Fruit fly (Drosophila melanogaster): Measurements from ENCODE around the gene CG15544.

Gene CG15544

dm6 chr3R:30812401-30813207, 15.0 kb upstream of the CG15544 start (continued):
- TF ChIP-seq tx (GFP tag; optimal IDR thresholded peaks at IDR 0.05) = no peak
- no peak for TF ChIP-seq pho (GFP tag; optimal IDR thresholded peaks at IDR 0.05)
- TF ChIP-seq CG30020 (tag; optimal IDR thresholded peaks at IDR 0.05) = no peak
- TF ChIP-seq gro (GFP tag; optimal IDR thresholded peaks at IDR 0.05) = no peak
- TF ChIP-seq wek (GFP tag; optimal IDR thresholded peaks at IDR 0.05) = no peak
- TF ChIP-seq so (GFP tag; IDR thresholded peaks at IDR 0.05) = peak; percentile 34; the same call in 1 of the 3 replicates
- TF ChIP-seq CG12219 (GFP tag; optimal IDR thresholded peaks at IDR 0.05) = no peak
- peak; percentile 3 for TF ChIP-seq Chrac-16 (GFP tag; optimal IDR thresholded peaks at IDR 0.05)
- TF ChIP-seq schlank (tag; optimal IDR thresholded peaks at IDR 0.05) = no peak
- no peak for TF ChIP-seq NK7.1 (GFP tag; optimal IDR thresholded peaks at IDR 0.05)
- peak; percentile 13 for TF ChIP-seq Sox100B (GFP tag; optimal IDR thresholded peaks at IDR 0.05)
- peak; percentile 52 for TF ChIP-seq phol (tag; optimal IDR thresholded peaks at IDR 0.05)
- peak in 1 of 2 experiments; percentile 82 for TF ChIP-seq eve (GFP tag; optimal IDR thresholded peaks at IDR 0.05)
- no peak for TF ChIP-seq CG7963 (GFP tag; IDR thresholded peaks at IDR 0.05; ENCODE audit: partially characterized antibody)
- 0 out of 3 replicates have a peak, but pooled peaks have one; percentile 6 for TF ChIP-seq CG6791 (GFP tag; IDR thresholded peaks at IDR 0.05; ENCODE audit: partially characterized antibody)
- TF ChIP-seq gem (tag; optimal IDR thresholded peaks at IDR 0.05) = peak; percentile 75
- TF ChIP-seq CG18764 (GFP tag; optimal IDR thresholded peaks at IDR 0.05) = no peak
- TF ChIP-seq danr (GFP tag; IDR thresholded peaks at IDR 0.05) = no peak

dm6 chr3R:30813903-30814339, 13.7 kb upstream of the CG15544 start:
- TF ChIP-seq caup (GFP tag; optimal IDR thresholded peaks at IDR 0.05; ENCODE audit: severe bottlenecking) = peak; percentile 76
- no peak for TF ChIP-seq Elba2 (GFP tag; optimal IDR thresholded peaks at IDR 0.05)
- peak; percentile 91 for TF ChIP-seq lmd (GFP tag; IDR thresholded peaks at IDR 0.05)
- TF ChIP-seq CG32772 (GFP tag; IDR thresholded peaks at IDR 0.05) = peak; percentile 87
- TF ChIP-seq CG3995 (GFP tag; optimal IDR thresholded peaks at IDR 0.05) = peak; percentile 21
- TF ChIP-seq Hmr (GFP tag; optimal IDR thresholded peaks at IDR 0.05) = peak; percentile 73
- TF ChIP-seq TFAM (GFP tag; optimal IDR thresholded peaks at IDR 0.05) = peak; percentile 59
- 0 out of 3 replicates have a peak, but pooled peaks have one; percentile 78 for TF ChIP-seq CG3726 (GFP tag; IDR thresholded peaks at IDR 0.05)
- TF ChIP-seq CG17568 (GFP tag; optimal IDR thresholded peaks at IDR 0.05) = peak; percentile 74
- peak; percentile 68 for TF ChIP-seq ssp (GFP tag; IDR thresholded peaks at IDR 0.05)
- TF ChIP-seq Camta (GFP tag; optimal IDR thresholded peaks at IDR 0.05) = peak; percentile 88
- peak; percentile 85 for TF ChIP-seq Six4 (GFP tag; optimal IDR thresholded peaks at IDR 0.05)
- TF ChIP-seq CG11093 (GFP tag; IDR thresholded peaks at IDR 0.05) = peak; percentile 78
- TF ChIP-seq CG10267 (tag; optimal IDR thresholded peaks at IDR 0.05) = peak; percentile 85
- no peak for TF ChIP-seq Dll (GFP tag; IDR thresholded peaks at IDR 0.05; ENCODE audit: partially characterized antibody)
- TF ChIP-seq HLH3B (GFP tag; IDR thresholded peaks at IDR 0.05) = peak; percentile 91
- TF ChIP-seq CG8089 (GFP tag; optimal IDR thresholded peaks at IDR 0.05) = peak; percentile 60
- TF ChIP-seq nmo (GFP tag; optimal IDR thresholded peaks at IDR 0.05) = peak; percentile 91
- no peak for TF ChIP-seq CG17912 (GFP tag; optimal IDR thresholded peaks at IDR 0.05)
- peak; percentile 73 for TF ChIP-seq CG15514 (GFP tag; optimal IDR thresholded peaks at IDR 0.05)
- peak; percentile 53; the same call in 1 of the 2 replicates for TF ChIP-seq Lim3 (GFP tag; IDR thresholded peaks at IDR 0.05)
- TF ChIP-seq NFAT (GFP tag; IDR thresholded peaks at IDR 0.05) = peak; percentile 32; the same call in 1 of the 2 replicates
- peak; percentile 87 for TF ChIP-seq sob (GFP tag; IDR thresholded peaks at IDR 0.05)
- no peak for TF ChIP-seq CG6791 (GFP tag; IDR thresholded peaks at IDR 0.05; ENCODE audit: partially characterized antibody)
- TF ChIP-seq gem (tag; optimal IDR thresholded peaks at IDR 0.05) = peak; percentile 93
- TF ChIP-seq trem (tag; optimal IDR thresholded peaks at IDR 0.05) = peak; percentile 83
- no peak for TF ChIP-seq CG13287 (GFP tag; IDR thresholded peaks at IDR 0.05; ENCODE audit: partially characterized antibody)
- peak; percentile 86 for TF ChIP-seq ind (GFP tag; optimal IDR thresholded peaks at IDR 0.05)
- TF ChIP-seq nerfin-2 (GFP tag; IDR thresholded peaks at IDR 0.05; ENCODE audit: partially characterized antibody) = no peak
- no peak for TF ChIP-seq sc (optimal IDR thresholded peaks at IDR 0.05)
- TF ChIP-seq sc (GFP tag; optimal IDR thresholded peaks at IDR 0.05) = peak; percentile 70
- peak; percentile 56 for TF ChIP-seq CG14965 (GFP tag; optimal IDR thresholded peaks at IDR 0.05; ENCODE audit: borderline replicate concordance)

Data from whole organism, embryonic.